ENCODE assay signal across 5 fruit fly cellular contexts in genomic region chrX:18312445-18312911, dm6.
A peak's percentile ranks its signal among the peaks of the same experiment; 100 is the strongest.
TF ChIP-seq lines count a peak whose summit lies in the region.

No protein-coding gene starts in this region.

- no peak for TF ChIP-seq CTCF in whole organism, embryonic (GFP tag; optimal IDR thresholded peaks at IDR 0.05; lab: Kevin White, UChicago)

TF ChIP-seq in whole organism, 6 proteins besides CTCF, POLR2A, EP300 and RAD21:
- TF ChIP-seq Dll (optimal IDR thresholded peaks at IDR 0.05; lab: Kevin White, UChicago) (peak; percentile 97), usp (GFP tag; optimal IDR thresholded peaks at IDR 0.05; lab: Kevin White, UChicago) (no peak)

TF ChIP-seq in whole organism, embryonic, 481 proteins besides CTCF, POLR2A, EP300 and RAD21 (continues in another document):
- TF ChIP-seq Deaf1 (tag; optimal IDR thresholded peaks at IDR 0.05; lab: Kevin White, UChicago): peak; percentile 96
- TF ChIP-seq CG9215 (GFP tag; IDR thresholded peaks at IDR 0.05; lab: Robert Waterston, UW): no peak
- peak; percentile 63; the same call in 1 of the 2 replicates for TF ChIP-seq CG32532 (GFP tag; IDR thresholded peaks at IDR 0.05; lab: Robert Waterston, UW)
- TF ChIP-seq nerfin-2 (GFP tag; IDR thresholded peaks at IDR 0.05; lab: Robert Waterston, UW; ENCODE audit: partially characterized antibody): peak; percentile 34; the same call in 1 of the 2 replicates
- peak; percentile 83 for TF ChIP-seq zen2 (GFP tag; IDR thresholded peaks at IDR 0.05; lab: Robert Waterston, UW; ENCODE audit: partially characterized antibody)
- no peak for TF ChIP-seq Awh (GFP tag; IDR thresholded peaks at IDR 0.05; lab: Robert Waterston, UW)
- TF ChIP-seq trh (GFP tag; optimal IDR thresholded peaks at IDR 0.05; lab: Kevin White, UChicago): no peak
- TF ChIP-seq HmgZ (tag; optimal IDR thresholded peaks at IDR 0.05; lab: Kevin White, UChicago): no peak
- peak; percentile 49; the same call in 2 of the 3 replicates for TF ChIP-seq CG6791 (GFP tag; IDR thresholded peaks at IDR 0.05; lab: Robert Waterston, UW; ENCODE audit: partially characterized antibody)
- TF ChIP-seq CG1647 (GFP tag; optimal IDR thresholded peaks at IDR 0.05; lab: Kevin White, UChicago): no peak
- peak; percentile 57; the same call in 1 of the 2 replicates for TF ChIP-seq tna (GFP tag; IDR thresholded peaks at IDR 0.05; lab: Robert Waterston, UW; ENCODE audit: partially characterized antibody)
- 0 out of 3 replicates have a peak, but pooled peaks have one; percentile 33 for TF ChIP-seq sr (GFP tag; IDR thresholded peaks at IDR 0.05; lab: Robert Waterston, UW)
- TF ChIP-seq Scr (GFP tag; IDR thresholded peaks at IDR 0.05; lab: Robert Waterston, UW; ENCODE audit: partially characterized antibody): peak; percentile 54
- TF ChIP-seq CG4707 (GFP tag; optimal IDR thresholded peaks at IDR 0.05; lab: Kevin White, UChicago): no peak
- peak; percentile 87 to 97 for TF ChIP-seq Trl (optimal IDR thresholded peaks at IDR 0.05; lab: Kevin White, UChicago)
- TF ChIP-seq Trl (GFP tag; optimal IDR thresholded peaks at IDR 0.05; lab: Kevin White, UChicago): no peak
- no peak for TF ChIP-seq gsb-n (tag; optimal IDR thresholded peaks at IDR 0.05; lab: Kevin White, UChicago)
- TF ChIP-seq sna (GFP tag; IDR thresholded peaks at IDR 0.05; lab: Robert Waterston, UW; ENCODE audit: partially characterized antibody): peak; percentile 59
- TF ChIP-seq CG9609 (GFP tag; optimal IDR thresholded peaks at IDR 0.05; lab: Kevin White, UChicago): no peak
- no peak for TF ChIP-seq CG11723 (GFP tag; optimal IDR thresholded peaks at IDR 0.05; lab: Kevin White, UChicago)

TF ChIP-seq in whole organism, prepupa, 60 proteins besides CTCF, POLR2A, EP300 and RAD21:
- TF ChIP-seq OdsH (GFP tag; optimal IDR thresholded peaks at IDR 0.05; lab: Kevin White, UChicago): no peak
- TF ChIP-seq Eip75B (GFP tag; optimal IDR thresholded peaks at IDR 0.05; lab: Kevin White, UChicago): no peak
- TF ChIP-seq Gug (GFP tag; IDR thresholded peaks at IDR 0.05; lab: Robert Waterston, UW): no peak
- no peak for TF ChIP-seq fkh (GFP tag; optimal IDR thresholded peaks at IDR 0.05; lab: Kevin White, UChicago)
- no peak for TF ChIP-seq lz (GFP tag; optimal IDR thresholded peaks at IDR 0.05; lab: Kevin White, UChicago)
- no peak for TF ChIP-seq topi (GFP tag; optimal IDR thresholded peaks at IDR 0.05; lab: Kevin White, UChicago)
- peak; percentile 50 for TF ChIP-seq dsx (GFP tag; optimal IDR thresholded peaks at IDR 0.05; lab: Kevin White, UChicago; ENCODE audit: poor library complexity, severe bottlenecking)
- TF ChIP-seq CG3919 (GFP tag; optimal IDR thresholded peaks at IDR 0.05; lab: Kevin White, UChicago): no peak
- peak; percentile 63 for TF ChIP-seq Eip78C (GFP tag; lab: Kevin White, UChicago)
- TF ChIP-seq CG15336 (GFP tag; IDR thresholded peaks at IDR 0.05; lab: Robert Waterston, UW): peak; percentile 51
- peak; percentile 43; the same call in 1 of the 3 replicates for TF ChIP-seq eg (GFP tag; IDR thresholded peaks at IDR 0.05; lab: Robert Waterston, UW)
- TF ChIP-seq CG6163 (GFP tag; IDR thresholded peaks at IDR 0.05; lab: Robert Waterston, UW): no peak
- no peak for TF ChIP-seq salr (GFP tag; optimal IDR thresholded peaks at IDR 0.05; lab: Kevin White, UChicago)
- no peak for TF ChIP-seq CG11762 (GFP tag; optimal IDR thresholded peaks at IDR 0.05; lab: Kevin White, UChicago; ENCODE audit: insufficient read depth)
- no peak for TF ChIP-seq Sox102F (GFP tag; optimal IDR thresholded peaks at IDR 0.05; lab: Kevin White, UChicago)
- no peak for TF ChIP-seq CG10631 (GFP tag; optimal IDR thresholded peaks at IDR 0.05; lab: Kevin White, UChicago)
- TF ChIP-seq CG8119 (GFP tag; IDR thresholded peaks at IDR 0.05; lab: Robert Waterston, UW): 0 out of 3 replicates have a peak, but pooled peaks have one; percentile 21
- no peak for TF ChIP-seq Met (GFP tag; optimal IDR thresholded peaks at IDR 0.05; lab: Kevin White, UChicago)
- peak; percentile 13 for TF ChIP-seq CG6854 (GFP tag; optimal IDR thresholded peaks at IDR 0.05; lab: Kevin White, UChicago)
TF ChIP-seq in whole organism, prepupa: peak in this region for 6.

TF ChIP-seq in whole organism, pupa, 21 proteins besides CTCF, POLR2A, EP300 and RAD21:
- TF ChIP-seq CG8159 (tag; optimal IDR thresholded peaks at IDR 0.05; lab: Kevin White, UChicago): no peak
- TF ChIP-seq CG13204 (GFP tag; optimal IDR thresholded peaks at IDR 0.05; lab: Kevin White, UChicago): peak; percentile 94
- peak; percentile 22 for TF ChIP-seq EcR (GFP tag; optimal IDR thresholded peaks at IDR 0.05; lab: Kevin White, UChicago)
- peak; percentile 67; the same call in 2 of the 3 replicates for TF ChIP-seq CG4496 (GFP tag; IDR thresholded peaks at IDR 0.05; lab: Robert Waterston, UW)
- peak; percentile 26; the same call in 1 of the 3 replicates for TF ChIP-seq fd96Ca (GFP tag; IDR thresholded peaks at IDR 0.05; lab: Robert Waterston, UW)
- TF ChIP-seq Pif1A (GFP tag; optimal IDR thresholded peaks at IDR 0.05; lab: Kevin White, UChicago): no peak
- TF ChIP-seq Ets98B (GFP tag; IDR thresholded peaks at IDR 0.05; lab: Robert Waterston, UW): peak; percentile 27; the same call in 1 of the 2 replicates
- peak; percentile 86 for TF ChIP-seq CG12605 (GFP tag; IDR thresholded peaks at IDR 0.05; lab: Robert Waterston, UW)

TF ChIP-seq in whole organism, wandering third instar larva, 38 proteins besides CTCF, POLR2A, EP300 and RAD21:
- TF ChIP-seq Sp1 (GFP tag; optimal IDR thresholded peaks at IDR 0.05; lab: Kevin White, UChicago): no peak
- peak; percentile 83 for TF ChIP-seq Vsx2 (GFP tag; optimal IDR thresholded peaks at IDR 0.05; lab: Kevin White, UChicago; ENCODE audit: partially characterized antibody)
- no peak for TF ChIP-seq CG9705 (GFP tag; optimal IDR thresholded peaks at IDR 0.05; lab: Kevin White, UChicago)
- no peak for TF ChIP-seq psq (GFP tag; optimal IDR thresholded peaks at IDR 0.05; lab: Kevin White, UChicago)
- TF ChIP-seq fru (GFP tag; optimal IDR thresholded peaks at IDR 0.05; lab: Kevin White, UChicago): no peak
- TF ChIP-seq dl (GFP tag; optimal IDR thresholded peaks at IDR 0.05; lab: Kevin White, UChicago; ENCODE audit: insufficient read depth in 1 of 2, partially characterized antibody in 2 of 2): peak; percentile 86 to 96
- no peak for TF ChIP-seq Rel (GFP tag; optimal IDR thresholded peaks at IDR 0.05; lab: Kevin White, UChicago)
- no peak for TF ChIP-seq Rel (tag; optimal IDR thresholded peaks at IDR 0.05; lab: Kevin White, UChicago)
- no peak for TF ChIP-seq Hr83 (GFP tag; optimal IDR thresholded peaks at IDR 0.05; lab: Kevin White, UChicago; ENCODE audit: poor library complexity, severe bottlenecking)
- TF ChIP-seq foxo (GFP tag; optimal IDR thresholded peaks at IDR 0.05; lab: Kevin White, UChicago): no peak
- TF ChIP-seq woc (GFP tag; optimal IDR thresholded peaks at IDR 0.05; lab: Kevin White, UChicago): no peak
- no peak for TF ChIP-seq sage (GFP tag; optimal IDR thresholded peaks at IDR 0.05; lab: Kevin White, UChicago)
- TF ChIP-seq Myc (optimal IDR thresholded peaks at IDR 0.05; lab: Kevin White, UChicago): no peak
- TF ChIP-seq dsf (GFP tag; optimal IDR thresholded peaks at IDR 0.05; lab: Kevin White, UChicago; ENCODE audit: borderline replicate concordance): no peak
- TF ChIP-seq dmrt93B (GFP tag; optimal IDR thresholded peaks at IDR 0.05; lab: Kevin White, UChicago): no peak
- TF ChIP-seq Dif (GFP tag; optimal IDR thresholded peaks at IDR 0.05; lab: Kevin White, UChicago; ENCODE audit: partially characterized antibody): peak; percentile 97
- TF ChIP-seq Hnf4 (GFP tag; optimal IDR thresholded peaks at IDR 0.05; lab: Kevin White, UChicago): no peak
- TF ChIP-seq sv (GFP tag; optimal IDR thresholded peaks at IDR 0.05; lab: Kevin White, UChicago): no peak
- TF ChIP-seq Hr78 (GFP tag; optimal IDR thresholded peaks at IDR 0.05; lab: Kevin White, UChicago): no peak
